Worm (Caenorhabditis elegans): ENCODE results near the gene F17C8.9.

DNA sequence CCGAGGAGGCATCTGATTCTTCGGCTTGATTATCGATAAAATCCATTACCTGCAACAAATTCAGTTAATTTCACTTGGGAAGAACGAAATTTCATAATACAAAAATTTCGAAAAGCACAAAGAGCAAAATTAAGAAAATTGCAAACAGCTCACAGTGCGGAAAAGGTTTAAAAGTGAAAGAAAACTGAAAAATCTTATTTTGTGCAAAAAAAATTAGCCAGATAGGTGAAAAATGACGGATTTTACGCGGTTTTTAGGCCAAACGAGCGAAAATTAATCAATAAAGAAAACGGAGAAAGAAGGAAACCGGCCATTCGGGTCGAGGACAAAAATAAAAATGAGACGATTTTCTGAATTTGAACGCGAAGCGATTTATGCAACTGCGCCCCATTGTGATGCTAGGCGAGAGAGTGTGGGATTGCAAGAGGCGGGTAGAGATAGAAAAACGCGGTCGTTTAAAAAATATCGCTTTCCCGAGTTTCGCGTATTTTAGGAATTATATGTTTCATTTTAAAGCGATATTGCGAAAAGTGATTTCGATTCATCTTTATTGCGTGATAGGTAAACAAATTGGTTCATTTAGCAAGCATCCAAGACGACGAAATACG is 13.4 kb upstream of the F17C8.9 start, which contains the start of gene emb-5:
- TF ChIP-seq efl-1 (GFP tag; optimal IDR thresholded peaks at IDR 0.05) (peak; percentile 58), nfya-1 (tag; optimal IDR thresholded peaks at IDR 0.05; ENCODE audit: borderline replicate concordance, insufficient read depth) (no peak), dpl-1 (GFP tag; optimal IDR thresholded peaks at IDR 0.05) (peak; percentile 63), madf-3 (GFP tag; IDR thresholded peaks at IDR 0.05) (no peak), F39B2.1 (GFP tag; IDR thresholded peaks at IDR 0.05) (no peak), ceh-58 (GFP tag; IDR thresholded peaks at IDR 0.05) (no peak), ets-4 (GFP tag; optimal IDR thresholded peaks at IDR 0.05) (no peak), ztf-6 (GFP tag; IDR thresholded peaks at IDR 0.05) (no peak), somi-1 (GFP tag; optimal IDR thresholded peaks at IDR 0.05) (no peak)

Measured in whole organism, young adult.